Worm (Caenorhabditis elegans) whole organism, late embryonic: ENCODE results near the gene T16H12.13.
A peak's percentile ranks its signal among the peaks of the same experiment; 100 is the strongest.

Experiments
- C08G9.2 ChIP-seq: sonication (generic microtip); optimal IDR thresholded peaks from 2 replicates; lab custom pipeline; 2016; ENCODE audit warnings: mild to moderate bottlenecking, missing genetic modification characterization, moderate library complexity, missing compliant biosample characterization
- C38D4.7 ChIP-seq: fragments of 200-800 bp; sonication (Bioruptor generic); optimal IDR thresholded peaks from 2 replicates; lab custom pipeline; 2018; ENCODE audit warnings: mild to moderate bottlenecking, missing genetic modification characterization, moderate library complexity, missing compliant biosample characterization
- F13H6.1 ChIP-seq: sonication (generic microtip); optimal IDR thresholded peaks from 2 replicates; lab custom pipeline; 2016; ENCODE audit warnings: missing genetic modification characterization, missing compliant biosample characterization
- K02D7.2 ChIP-seq: sonication (generic microtip); optimal IDR thresholded peaks from 2 replicates; lab custom pipeline; 2017; ENCODE audit warnings: mild to moderate bottlenecking, missing genetic modification characterization, missing compliant biosample characterization
- K09A11.1 ChIP-seq: sonication (generic microtip); optimal IDR thresholded peaks from 2 replicates; lab custom pipeline; 2017; ENCODE audit warnings: antibody characterized with exemption, mild to moderate bottlenecking, missing genetic modification characterization, missing compliant biosample characterization; ENCODE audit not compliant: insufficient read depth
- T23F11.4 ChIP-seq: fragments of 200-800 bp; sonication (Bioruptor generic); optimal IDR thresholded peaks from 2 replicates; lab custom pipeline; 2018; ENCODE audit warnings: mild to moderate bottlenecking, missing genetic modification characterization, missing compliant biosample characterization
- Y22D7AL.16 ChIP-seq: sonication (generic microtip); optimal IDR thresholded peaks from 2 replicates; lab custom pipeline; 2016; ENCODE audit warnings: missing genetic modification characterization, missing compliant biosample characterization
- ceh-14 ChIP-seq: sonication (generic microtip); optimal IDR thresholded peaks from 2 replicates; lab custom pipeline; 2016; ENCODE audit warnings: missing genotype, missing genetic modification characterization, missing compliant biosample characterization
- ceh-18 ChIP-seq: sonication (generic microtip); optimal IDR thresholded peaks from 2 replicates; lab custom pipeline; 2016; ENCODE audit warnings: missing genetic modification characterization, missing compliant biosample characterization
- ceh-2 ChIP-seq: sonication (generic microtip); optimal IDR thresholded peaks from 2 replicates; lab custom pipeline; 2016; ENCODE audit warnings: missing genotype, missing genetic modification characterization, missing compliant biosample characterization
- ceh-22 ChIP-seq: sonication (generic microtip); optimal IDR thresholded peaks from 2 replicates; lab custom pipeline; 2017; ENCODE audit warnings: missing biosample characterization, missing genetic modification characterization
- ceh-30 ChIP-seq: fragments of 150-350 bp; optimal IDR thresholded peaks from 2 replicates; lab custom pipeline; 2014; ENCODE audit warnings: missing biosample characterization, missing genetic modification characterization
- elt-4 ChIP-seq: sonication (generic microtip); optimal IDR thresholded peaks from 2 replicates; lab custom pipeline; 2016; ENCODE audit warnings: missing genetic modification characterization, missing compliant biosample characterization
- fkh-10 ChIP-seq: fragments of 150-350 bp; optimal IDR thresholded peaks from 2 replicates; lab custom pipeline; 2014; ENCODE audit warnings: missing biosample characterization, missing genetic modification reagents, missing genetic modification characterization
- fkh-6 ChIP-seq: sonication (generic microtip); optimal IDR thresholded peaks from 2 replicates; lab custom pipeline; 2016; ENCODE audit warnings: missing genetic modification characterization, missing compliant biosample characterization
- gmeb-2 ChIP-seq: sonication (generic microtip); optimal IDR thresholded peaks from 2 replicates; lab custom pipeline; 2016; ENCODE audit warnings: missing genetic modification characterization, inconsistent platforms, missing compliant biosample characterization
- hlh-8 ChIP-seq: sonication (generic microtip); optimal IDR thresholded peaks from 2 replicates; lab custom pipeline; 2016; ENCODE audit warnings: missing genotype, missing genetic modification characterization, missing compliant biosample characterization
- lin-11 ChIP-seq: fragments of 200-800 bp; sonication (Bioruptor generic); optimal IDR thresholded peaks from 2 replicates; lab custom pipeline; 2018; ENCODE audit warnings: mild to moderate bottlenecking, missing genetic modification characterization, missing compliant biosample characterization
- madf-2 ChIP-seq: sonication (generic microtip); optimal IDR thresholded peaks from 2 replicates; lab custom pipeline; 2017; ENCODE audit warnings: missing genetic modification characterization, missing compliant biosample characterization
- mec-3 ChIP-seq: sonication (generic microtip); optimal IDR thresholded peaks from 2 replicates; lab custom pipeline; 2016; ENCODE audit warnings: borderline replicate concordance, missing genetic modification characterization, missing compliant biosample characterization
- nhr-11 ChIP-seq: fragments of 150-350 bp; optimal IDR thresholded peaks from 2 replicates; lab custom pipeline; 2014; ENCODE audit warnings: missing biosample characterization, missing genetic modification characterization
- nhr-232 ChIP-seq: sonication (generic microtip); optimal IDR thresholded peaks from 2 replicates; lab custom pipeline; 2016; ENCODE audit warnings: missing genetic modification characterization, missing compliant biosample characterization
- npax-4 ChIP-seq: sonication (generic microtip); optimal IDR thresholded peaks from 2 replicates; lab custom pipeline; 2016; ENCODE audit warnings: missing genetic modification characterization, missing compliant biosample characterization
- odd-2 ChIP-seq: sonication (generic microtip); optimal IDR thresholded peaks from 2 replicates; lab custom pipeline; 2017; ENCODE audit warnings: antibody characterized with exemption, mild to moderate bottlenecking, missing genetic modification characterization, missing compliant biosample characterization
- pag-3 ChIP-seq: sonication (generic microtip); optimal IDR thresholded peaks from 2 replicates; lab custom pipeline; 2016; ENCODE audit warnings: missing compliant biosample characterization, missing genetic modification characterization, borderline replicate concordance
- pax-1 ChIP-seq: fragments of 150-350 bp; optimal IDR thresholded peaks from 2 replicates; lab custom pipeline; 2014; ENCODE audit warnings: missing biosample characterization, missing genetic modification characterization
- pha-2 ChIP-seq: sonication (generic microtip); optimal IDR thresholded peaks from 2 replicates; lab custom pipeline; 2017; ENCODE audit warnings: mild to moderate bottlenecking, missing genetic modification characterization, missing compliant biosample characterization
- pha-4 ChIP-seq: fragments of 150-350 bp; optimal IDR thresholded peaks from 2 replicates; lab custom pipeline; 2018; ENCODE audit warnings: missing biosample characterization, missing genetic modification reagents, missing genetic modification characterization
- pqm-1 ChIP-seq: sonication (generic microtip); optimal IDR thresholded peaks from 2 replicates; lab custom pipeline; 2016; ENCODE audit warnings: missing genetic modification characterization, missing compliant biosample characterization
- sdc-2 ChIP-seq: sonication (generic microtip); optimal IDR thresholded peaks from 2 replicates; lab custom pipeline; 2016; ENCODE audit warnings: missing genotype, missing genetic modification characterization, missing compliant biosample characterization
- sox-2 ChIP-seq: fragments of 200-800 bp; sonication (Bioruptor generic); IDR thresholded peaks from 2 replicates; pipeline ENCODE4 v1.3.6; 2022; ENCODE audit warnings: missing genetic modification reagents, missing genetic modification characterization, missing compliant biosample characterization
- syd-9 ChIP-seq: sonication (generic microtip); optimal IDR thresholded peaks from 2 replicates; lab custom pipeline; 2016; ENCODE audit warnings: mild to moderate bottlenecking, missing genetic modification characterization, moderate library complexity, missing compliant biosample characterization
- tbx-2 ChIP-seq: sonication (generic microtip); optimal IDR thresholded peaks from 2 replicates; lab custom pipeline; 2016; ENCODE audit warnings: missing genetic modification characterization, missing compliant biosample characterization
- tbx-7 ChIP-seq: sonication (generic microtip); optimal IDR thresholded peaks from 2 replicates; lab custom pipeline; 2016; ENCODE audit warnings: missing genotype, missing genetic modification characterization, missing compliant biosample characterization
- ttx-3 ChIP-seq: sonication (generic microtip); optimal IDR thresholded peaks from 2 replicates; lab custom pipeline; 2016; ENCODE audit warnings: missing genetic modification reagents, missing genetic modification characterization, missing compliant biosample characterization
- unc-3 ChIP-seq, 2 experiments: fragments of 200-800 bp in 1 of 2; sonication (Bioruptor generic) in 1 of 2; sonication (generic microtip) in 1 of 2; conservative IDR thresholded peaks in 1 of 2; optimal IDR thresholded peaks in 1 of 2; 2 replicates each; pipeline versions ENCODE4 v1.3.6 to Lab custom; 2016 to 2022; ENCODE audit warnings: missing compliant biosample characterization in 2 of 2, missing genetic modification characterization in 2 of 2, missing genetic modification reagents in 1 of 2
- unc-42 ChIP-seq: sonication (generic microtip); optimal IDR thresholded peaks from 2 replicates; lab custom pipeline; 2016; ENCODE audit warnings: missing genotype, missing genetic modification characterization, missing compliant biosample characterization
- zip-5 ChIP-seq: sonication (generic microtip); optimal IDR thresholded peaks from 2 replicates; lab custom pipeline; 2016; ENCODE audit warnings: missing genetic modification characterization, missing compliant biosample characterization

T16H12.13 gene

ce11 chrIII:10101352-10101751 is 16.1 kb downstream of the T16H12.13 start, which contains the start of gene kel-10:
Gene kel-10 (minus strand): TSS chrIII:10101452.
- TF ChIP-seq ceh-18 (tag; lab: Kevin White, UChicago) (no peak), hlh-8 (tag; lab: Kevin White, UChicago) (no peak), zip-5 (tag; lab: Kevin White, UChicago) (no peak), nhr-232 (tag; lab: Kevin White, UChicago) (no peak), F13H6.1 (tag; lab: Kevin White, UChicago) (no peak), pqm-1 (tag; lab: Kevin White, UChicago) (no peak), gmeb-2 (no peak), C38D4.7 (GFP tag; lab: Kevin White, UChicago) (no peak), pax-1 (tag; lab: Kevin White, UChicago) (no peak), nhr-11 (tag; lab: Kevin White, UChicago) (no peak)

ce11 chrIII:10106390-10106789 is 21.2 kb downstream of the T16H12.13 start, which contains the start of gene srt-55:
Gene srt-55 (minus strand): TSS chrIII:10106490.
- TF ChIP-seq ceh-14 (tag; lab: Kevin White, UChicago) (no peak), ttx-3 (tag; lab: Kevin White, UChicago) (no peak), ceh-22 (tag; lab: Kevin White, UChicago) (no peak), tbx-2 (no peak), mec-3 (tag; lab: Kevin White, UChicago) (no peak)

DNA sequence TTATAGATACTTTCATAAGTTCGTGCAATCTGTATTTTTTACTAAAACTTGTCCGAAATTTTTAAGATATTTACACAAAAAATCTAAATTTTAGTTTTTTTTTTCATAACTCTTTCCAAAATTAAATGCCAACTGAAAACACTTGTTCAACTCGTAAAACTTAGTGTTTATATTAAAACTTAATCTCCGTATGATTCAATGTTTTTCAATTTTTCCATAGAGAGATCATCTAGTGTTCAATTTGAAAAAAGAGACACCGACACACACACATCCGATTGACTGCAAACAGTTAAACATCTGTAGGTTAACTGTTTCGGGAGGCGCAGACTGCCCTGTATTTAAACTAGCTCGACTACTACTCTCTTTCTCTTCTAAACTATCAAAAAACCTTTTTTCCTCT is 23.8 kb downstream of the T16H12.13 start, which contains the start of gene T16H12.9:
T16H12.9 (plus strand) TSS at position 301 of the 400 bp plus-strand sequence.
- TF ChIP-seq pag-3 (tag; lab: Kevin White, UChicago) (no peak), T23F11.4 (GFP tag; lab: Kevin White, UChicago) (no peak), pax-1 (tag; lab: Kevin White, UChicago) (no peak), ceh-2 (no peak), C08G9.2 (tag; lab: Kevin White, UChicago) (no peak), nhr-232 (tag; lab: Kevin White, UChicago) (no peak), madf-2 (tag; lab: Kevin White, UChicago) (no peak), K09A11.1 (no peak), odd-2 (no peak), gmeb-2 (no peak), ceh-18 (tag; lab: Kevin White, UChicago) (no peak), sdc-2 (no peak), pha-2 (no peak), ceh-30 (tag; lab: Kevin White, UChicago) (no peak), lin-11 (tag; lab: Kevin White, UChicago) (no peak), fkh-10 (GFP tag; lab: Kevin White, UChicago) (no peak), C38D4.7 (GFP tag; lab: Kevin White, UChicago) (no peak), elt-4 (tag; lab: Kevin White, UChicago) (no peak), unc-3 (GFP tag; conservative IDR thresholded peaks at IDR 0.05; lab: Robert Waterston, UW) (no peak), unc-3 (tag; optimal IDR thresholded peaks at IDR 0.05; lab: Kevin White, UChicago) (no peak), unc-42 (tag; lab: Kevin White, UChicago) (no peak)

DNA sequence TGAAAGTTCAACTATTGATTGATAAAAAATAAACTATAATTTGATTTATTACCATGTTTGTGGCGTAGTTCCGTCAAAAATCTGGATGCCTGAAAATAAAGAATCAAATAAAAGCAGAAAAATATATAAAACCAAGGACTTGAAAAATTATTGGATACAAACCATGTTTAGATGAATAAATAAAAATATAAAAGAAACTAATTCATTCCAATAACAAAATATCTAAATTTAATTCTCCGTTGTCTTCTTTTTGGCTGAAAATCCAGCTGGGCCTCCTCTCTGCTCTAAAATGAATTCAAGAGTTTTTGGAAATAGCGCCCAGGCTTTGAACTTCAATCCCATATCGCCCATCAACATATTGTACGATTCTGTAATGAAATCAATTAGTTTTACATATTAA is 27.8 kb downstream of the T16H12.13 start, which contains the start of gene vps-29:
vps-29 (minus strand) TSS at position 101 of the 400 bp plus-strand sequence.
- TF ChIP-seq pag-3 (tag; lab: Kevin White, UChicago) = no peak
- TF ChIP-seq sox-2 (GFP tag; lab: Robert Waterston, UW) = no peak
- no peak for TF ChIP-seq C38D4.7 (GFP tag; lab: Kevin White, UChicago)
- TF ChIP-seq tbx-7 (tag; lab: Kevin White, UChicago) = no peak
- no peak for TF ChIP-seq npax-4 (tag; lab: Kevin White, UChicago)

ce11 chrIII:10114662-10115061 is 29.5 kb downstream of the T16H12.13 start, which contains the start of the genes ZK1128.1 and mett-10:
Gene ZK1128.1 (minus strand): TSS chrIII:10114760.
Gene mett-10 (plus strand): TSS chrIII:10115036.
- TF ChIP-seq npax-4 (tag; lab: Kevin White, UChicago) (no peak), elt-4 (tag; lab: Kevin White, UChicago) (no peak), Y22D7AL.16 (tag; lab: Kevin White, UChicago) (no peak), gmeb-2 (no peak), fkh-6 (tag; lab: Kevin White, UChicago) (no peak), K02D7.2 (tag; lab: Kevin White, UChicago) (no peak), pha-4 (no peak), syd-9 (tag; lab: Kevin White, UChicago) (no peak), unc-42 (tag; lab: Kevin White, UChicago) (peak; percentile 13)
